Fruit fly (Drosophila melanogaster) whole organism, embryonic: ENCODE data around the gene Top3beta.

Experiments used
- Atf3 ChIP-seq: fragments of 200-800 bp; sonication (Bioruptor generic); optimal IDR thresholded peaks from 3 replicates; lab custom pipeline; 2016; ENCODE audit warnings: missing biosample characterization, missing genetic modification characterization
- Bdp1 ChIP-seq: fragments of 200-800 bp; sonication (Bioruptor generic); optimal IDR thresholded peaks from 3 replicates; lab custom pipeline; 2016; ENCODE audit warnings: missing biosample characterization, missing genetic modification characterization
- CG10366 ChIP-seq: fragments of 200-800 bp; sonication (Bioruptor generic); IDR thresholded peaks from 2 replicates; pipeline ENCODE4 v1.3.6; 2022; ENCODE audit warnings: missing biosample characterization, missing genetic modification characterization
- CG11504 ChIP-seq: fragments of 200-800 bp; sonication (Bioruptor generic); optimal IDR thresholded peaks from 3 replicates; lab custom pipeline; 2019; ENCODE audit warnings: missing biosample characterization, mild to moderate bottlenecking, missing genetic modification characterization, moderate library complexity
- CG12659 ChIP-seq: fragments of 200-800 bp; sonication (Bioruptor generic); optimal IDR thresholded peaks from 3 replicates; lab custom pipeline; 2017; ENCODE audit warnings: mild to moderate bottlenecking, missing biosample characterization, missing genetic modification reagents, missing genetic modification characterization
- CG12744 ChIP-seq: fragments of 200-800 bp; sonication (Bioruptor generic); optimal IDR thresholded peaks from 2 replicates; lab custom pipeline; 2016; ENCODE audit warnings: missing biosample characterization, missing genetic modification characterization
- CG14667 ChIP-seq: fragments of 200-800 bp; sonication (Bioruptor generic); IDR thresholded peaks from 2 replicates; pipeline ENCODE4 v1.3.6; 2022; ENCODE audit warnings: missing biosample characterization, missing genetic modification characterization
- CG15479 ChIP-seq: fragments of 200-800 bp; sonication (Bioruptor generic); optimal IDR thresholded peaks from 3 replicates; lab custom pipeline; 2019; ENCODE audit warnings: missing biosample characterization, mild to moderate bottlenecking, missing genetic modification characterization, moderate library complexity
- CG15601 ChIP-seq: fragments of 200-800 bp; sonication (Bioruptor generic); optimal IDR thresholded peaks from 3 replicates; lab custom pipeline; 2019; ENCODE audit warnings: missing biosample characterization, mild to moderate bottlenecking, missing genetic modification characterization, moderate library complexity
- CG16779 ChIP-seq: fragments of 200-800 bp; sonication (Bioruptor generic); IDR thresholded peaks from 2 replicates; pipeline ENCODE4 v1.3.6; 2022; ENCODE audit warnings: missing biosample characterization, missing genetic modification characterization
- CG2120 ChIP-seq: fragments of 200-800 bp; sonication (Bioruptor generic); optimal IDR thresholded peaks from 3 replicates; lab custom pipeline; 2016; ENCODE audit warnings: missing biosample characterization, missing genetic modification characterization
- CG2202 ChIP-seq: fragments of 200-800 bp; sonication (Bioruptor generic); optimal IDR thresholded peaks from 2 replicates; lab custom pipeline; 2018; ENCODE audit warnings: missing biosample characterization, mild to moderate bottlenecking, missing genetic modification characterization
- CG31365 ChIP-seq: fragments of 200-800 bp; sonication (Bioruptor generic); optimal IDR thresholded peaks from 2 replicates; lab custom pipeline; 2018; ENCODE audit warnings: missing biosample characterization, mild to moderate bottlenecking, missing genetic modification characterization
- CG34422 ChIP-seq: fragments of 200-800 bp; sonication (Bioruptor generic); IDR thresholded peaks from 3 replicates; pipeline ENCODE4 v1.3.6; 2022; ENCODE audit warnings: missing biosample characterization, missing genetic modification characterization
- CG4404 ChIP-seq: fragments of 200-800 bp; sonication (Bioruptor generic); IDR thresholded peaks from 2 replicates; pipeline ENCODE4 v1.3.6; 2022; ENCODE audit warnings: missing biosample characterization, missing genetic modification characterization
- CG4854 ChIP-seq: fragments of 200-800 bp; sonication (Bioruptor generic); optimal IDR thresholded peaks from 2 replicates; lab custom pipeline; 2016; ENCODE audit warnings: missing biosample characterization, missing genetic modification characterization, inconsistent platforms
- CG6854 ChIP-seq: fragments of 200-800 bp; sonication (Bioruptor generic); optimal IDR thresholded peaks from 3 replicates; lab custom pipeline; 2017; ENCODE audit warnings: missing biosample characterization, mild to moderate bottlenecking, missing genetic modification characterization
- CG9609 ChIP-seq: fragments of 200-800 bp; sonication (Bioruptor generic); optimal IDR thresholded peaks from 3 replicates; lab custom pipeline; 2016; ENCODE audit warnings: missing biosample characterization, missing genetic modification characterization
- CG9797 ChIP-seq: fragments of 200-800 bp; sonication (Bioruptor generic); optimal IDR thresholded peaks from 3 replicates; lab custom pipeline; 2018; ENCODE audit warnings: missing biosample characterization, mild to moderate bottlenecking, missing genetic modification characterization
- Dad ChIP-seq: fragments of 200-800 bp; sonication (Bioruptor generic); optimal IDR thresholded peaks from 3 replicates; lab custom pipeline; 2016; ENCODE audit warnings: missing biosample characterization, missing genetic modification characterization
- Fer2 ChIP-seq: fragments of 200-800 bp; sonication (Bioruptor generic); optimal IDR thresholded peaks from 2 replicates; lab custom pipeline; 2018; ENCODE audit warnings: missing biosample characterization, mild to moderate bottlenecking, missing genetic modification characterization, moderate library complexity
- HLH3B ChIP-seq: fragments of 200-800 bp; sonication (Bioruptor generic); IDR thresholded peaks from 2 replicates; pipeline ENCODE4 v1.3.6; 2022; ENCODE audit warnings: missing biosample characterization, missing genetic modification characterization
- HLH4C ChIP-seq: fragments of 200-800 bp; sonication (Bioruptor generic); IDR thresholded peaks from 3 replicates; pipeline ENCODE4 v1.3.6; 2022; ENCODE audit warnings: missing biosample characterization, missing genetic modification characterization; ENCODE audit not compliant: partially characterized antibody
- Hey ChIP-seq: fragments of 200-800 bp; sonication (Bioruptor generic); optimal IDR thresholded peaks from 3 replicates; lab custom pipeline; 2018; ENCODE audit warnings: missing biosample characterization, mild to moderate bottlenecking, missing genetic modification characterization
- Hr78 ChIP-seq, 2 experiments: fragments of 200-800 bp in 1 of 2; fragments of >200 bp in 1 of 2; sonication (Bioruptor generic) in 1 of 2; optimal IDR thresholded peaks; 2 replicates each; lab custom pipeline; 2017 to 2019; ENCODE audit warnings: missing biosample characterization in 2 of 2, missing genetic modification characterization in 2 of 2, mild to moderate bottlenecking in 1 of 2, moderate library complexity in 1 of 2
- Mrtf ChIP-seq: fragments of 200-800 bp; sonication (Bioruptor generic); IDR thresholded peaks from 3 replicates; pipeline ENCODE4 v1.3.6; 2022; ENCODE audit warnings: missing biosample characterization, missing genetic modification characterization
- Oli ChIP-seq: fragments of 200-800 bp; sonication (Bioruptor generic); optimal IDR thresholded peaks from 2 replicates; lab custom pipeline; 2018; ENCODE audit warnings: missing biosample characterization, mild to moderate bottlenecking, missing genetic modification characterization, moderate library complexity
- PHDP ChIP-seq: fragments of 200-800 bp; sonication (Bioruptor generic); optimal IDR thresholded peaks from 3 replicates; lab custom pipeline; 2018; ENCODE audit warnings: missing biosample characterization, mild to moderate bottlenecking, missing genetic modification characterization, moderate library complexity
- Stat92E ChIP-seq, 3 experiments: fragments of >200 bp in 2 of 3; fragments of 200-800 bp in 1 of 3; sonication (Bioruptor generic) in 1 of 3; optimal IDR thresholded peaks; 2 replicates each; lab custom pipeline; 2017 to 2019; ENCODE audit warnings: missing biosample characterization in 3 of 3, missing genetic modification characterization in 3 of 3, mild to moderate bottlenecking in 1 of 3, moderate library complexity in 1 of 3
- ac ChIP-seq: fragments of 200-800 bp; sonication (Bioruptor generic); optimal IDR thresholded peaks from 3 replicates; lab custom pipeline; 2017; ENCODE audit warnings: missing biosample characterization, mild to moderate bottlenecking, missing genetic modification characterization
- bbx ChIP-seq: fragments of 200-800 bp; sonication (Bioruptor generic); IDR thresholded peaks from 2 replicates; pipeline ENCODE4 v1.3.6; 2022; ENCODE audit warnings: missing biosample characterization, missing genetic modification characterization; ENCODE audit not compliant: partially characterized antibody
- cas ChIP-seq: fragments of 200-800 bp; sonication (Bioruptor generic); IDR thresholded peaks from 2 replicates; pipeline ENCODE4 v1.3.6; 2022; ENCODE audit warnings: missing biosample characterization, missing genetic modification characterization
- cg ChIP-seq: fragments of 200-800 bp; sonication (Bioruptor generic); optimal IDR thresholded peaks from 3 replicates; lab custom pipeline; 2019; ENCODE audit warnings: missing biosample characterization, mild to moderate bottlenecking, missing genetic modification characterization, moderate library complexity
- chif ChIP-seq, 2 experiments: fragments of 200-800 bp; sonication (Bioruptor generic); optimal IDR thresholded peaks; 3 replicates each; lab custom pipeline; 2016; ENCODE audit warnings: missing biosample characterization in 2 of 2, missing genetic modification characterization in 2 of 2
- chm ChIP-seq: fragments of 200-800 bp; sonication (Bioruptor generic); IDR thresholded peaks from 2 replicates; pipeline ENCODE4 v1.3.6; 2022; ENCODE audit warnings: missing biosample characterization, missing genetic modification characterization
- cwo ChIP-seq: fragments of 200-800 bp; sonication (Bioruptor generic); optimal IDR thresholded peaks from 3 replicates; lab custom pipeline; 2017; ENCODE audit warnings: missing biosample characterization, missing genetic modification characterization, mild to moderate bottlenecking, moderate library complexity, missing genetic modification reagents
- fd102C ChIP-seq: fragments of 200-800 bp; sonication (Bioruptor generic); optimal IDR thresholded peaks from 2 replicates; lab custom pipeline; 2018; ENCODE audit warnings: missing biosample characterization, mild to moderate bottlenecking, missing genetic modification characterization, moderate library complexity
- lola ChIP-seq, 3 experiments: fragments of >200 bp in 2 of 3; fragments of 200-800 bp in 1 of 3; sonication (Bioruptor generic) in 1 of 3; optimal IDR thresholded peaks; 2 replicates each; lab custom pipeline; 2017 to 2019; ENCODE audit warnings: missing biosample characterization in 3 of 3, missing genetic modification characterization in 3 of 3, mild to moderate bottlenecking in 1 of 3, moderate library complexity in 1 of 3
- maf-S ChIP-seq: fragments of 200-800 bp; sonication (Bioruptor generic); optimal IDR thresholded peaks from 2 replicates; lab custom pipeline; 2016; ENCODE audit warnings: missing biosample characterization, missing genetic modification characterization
- mld ChIP-seq: fragments of 200-800 bp; sonication (Bioruptor generic); IDR thresholded peaks from 3 replicates; pipeline ENCODE4 v1.3.6; 2022; ENCODE audit warnings: missing biosample characterization, missing genetic modification characterization; ENCODE audit not compliant: partially characterized antibody
- nmo ChIP-seq: fragments of 200-800 bp; sonication (Bioruptor generic); optimal IDR thresholded peaks from 2 replicates; lab custom pipeline; 2018; ENCODE audit warnings: missing biosample characterization, mild to moderate bottlenecking, missing genetic modification characterization, moderate library complexity
- otp ChIP-seq: fragments of 200-800 bp; sonication (Bioruptor generic); IDR thresholded peaks from 3 replicates; pipeline ENCODE4, ENCODE4 v1.3.6; 2022; ENCODE audit warnings: missing biosample characterization, missing genetic modification characterization
- prd ChIP-seq, 3 experiments: fragments of >200 bp in 2 of 3; fragments of 200-800 bp in 1 of 3; sonication (Bioruptor generic) in 1 of 3; optimal IDR thresholded peaks in 2 of 3; IDR thresholded peaks in 1 of 3; 2 replicates in 2 of 3; 3 replicates in 1 of 3; pipeline versions ENCODE4 v1.3.6 to Lab custom; 2017 to 2022; ENCODE audit warnings: missing biosample characterization in 1 of 3, missing genetic modification characterization in 1 of 3
- sisA ChIP-seq: fragments of 200-800 bp; sonication (Bioruptor generic); IDR thresholded peaks from 2 replicates; pipeline ENCODE4 v1.3.6; 2022; ENCODE audit warnings: missing biosample characterization, missing genetic modification characterization
- trh ChIP-seq: fragments of 200-800 bp; sonication (Bioruptor generic); optimal IDR thresholded peaks from 2 replicates; lab custom pipeline; 2016; ENCODE audit warnings: missing biosample characterization, missing genetic modification characterization
- tup ChIP-seq: fragments of 200-800 bp; sonication (Bioruptor generic); optimal IDR thresholded peaks from 2 replicates; lab custom pipeline; 2016; ENCODE audit warnings: missing biosample characterization, mild to moderate bottlenecking, missing genetic modification characterization, moderate library complexity
- unpg ChIP-seq: fragments of 200-800 bp; sonication (Bioruptor generic); optimal IDR thresholded peaks from 3 replicates; lab custom pipeline; 2018; ENCODE audit warnings: missing biosample characterization, mild to moderate bottlenecking, missing genetic modification characterization, moderate library complexity
- wor ChIP-seq: fragments of 200-800 bp; sonication (Bioruptor generic); IDR thresholded peaks from 2 replicates; pipeline ENCODE4 v1.3.6; 2022; ENCODE audit warnings: missing biosample characterization, missing genetic modification characterization

Gene Top3beta

dm6 chrX:6330369-6330949 is 42.7 kb upstream of the Top3beta start, which contains the start of gene CG42240 (continued):
- TF ChIP-seq CG14667: peak; percentile 67; the same call in 1 of the 2 replicates
- peak; percentile 85 for TF ChIP-seq unpg
- TF ChIP-seq Dad (GFP tag; lab: Kevin White, UChicago): peak; percentile 65
- peak; percentile 77 for TF ChIP-seq maf-S
- peak in 1 of 3 experiments; percentile 69 for TF ChIP-seq Stat92E (GFP tag; optimal IDR thresholded peaks at IDR 0.05; lab: Kevin White, UChicago)
- TF ChIP-seq cwo (GFP tag; lab: Kevin White, UChicago): peak; percentile 87
- TF ChIP-seq prd (optimal IDR thresholded peaks at IDR 0.05; lab: Kevin White, UChicago): no peak
- peak; percentile 79 for TF ChIP-seq prd (GFP tag; IDR thresholded peaks at IDR 0.05; lab: Robert Waterston, UW)
- peak; percentile 57 for TF ChIP-seq CG9609 (GFP tag; lab: Kevin White, UChicago)
- TF ChIP-seq bbx: no peak
- peak; percentile 71 for TF ChIP-seq CG10366 (GFP tag; lab: Robert Waterston, UW)
- TF ChIP-seq sisA: peak; percentile 79
- peak; percentile 79 for TF ChIP-seq CG4854 (GFP tag; lab: Kevin White, UChicago)
- TF ChIP-seq lola (GFP tag; optimal IDR thresholded peaks at IDR 0.05; lab: Kevin White, UChicago): peak in 1 of 3 experiments; percentile 91
- TF ChIP-seq HLH4C: no peak
- peak; percentile 95 for TF ChIP-seq Oli (tag; lab: Kevin White, UChicago)
- TF ChIP-seq mld (GFP tag; lab: Robert Waterston, UW): no peak
- peak; percentile 61 for TF ChIP-seq trh (GFP tag; lab: Kevin White, UChicago)
- TF ChIP-seq CG12659 (GFP tag; lab: Kevin White, UChicago): peak; percentile 96
- no peak for TF ChIP-seq cas (GFP tag; lab: Robert Waterston, UW)
- peak; percentile 45 for TF ChIP-seq ac
- peak; percentile 80 to 87 for TF ChIP-seq chif (GFP tag; optimal IDR thresholded peaks at IDR 0.05; lab: Kevin White, UChicago)
- TF ChIP-seq nmo (GFP tag; lab: Kevin White, UChicago): peak; percentile 96
- peak; percentile 83 for TF ChIP-seq HLH3B (GFP tag; lab: Robert Waterston, UW)
- peak; percentile 94 for TF ChIP-seq CG11504 (tag; lab: Kevin White, UChicago)
- TF ChIP-seq CG2202: peak; percentile 79
- peak; percentile 46 for TF ChIP-seq fd102C (GFP tag; lab: Kevin White, UChicago)
- TF ChIP-seq CG16779 (GFP tag; lab: Robert Waterston, UW): no peak
- peak; percentile 25 for TF ChIP-seq Hey (tag; lab: Kevin White, UChicago)
- TF ChIP-seq wor (GFP tag; lab: Robert Waterston, UW): peak; percentile 80
- peak; percentile 66; the same call in 2 of the 3 replicates for TF ChIP-seq CG34422
- TF ChIP-seq CG2120 (GFP tag; lab: Kevin White, UChicago): peak; percentile 88
- TF ChIP-seq PHDP (tag; lab: Kevin White, UChicago): peak; percentile 91
- TF ChIP-seq Fer2: peak; percentile 77
- TF ChIP-seq CG9797: peak; percentile 24
- peak; percentile 58 for TF ChIP-seq tup (GFP tag; lab: Kevin White, UChicago)
- no peak; the same call in 2 of the 3 replicates for TF ChIP-seq otp (GFP tag; lab: Robert Waterston, UW)
- TF ChIP-seq Hr78 (GFP tag; optimal IDR thresholded peaks at IDR 0.05; lab: Kevin White, UChicago): peak in 1 of 2 experiments; percentile 88
- TF ChIP-seq Mrtf (GFP tag; lab: Robert Waterston, UW): no peak; the same call in 2 of the 3 replicates
- TF ChIP-seq CG12744 (GFP tag; lab: Kevin White, UChicago): no peak
- TF ChIP-seq CG4404 (GFP tag; lab: Robert Waterston, UW): peak; percentile 61
- TF ChIP-seq Atf3 (GFP tag; lab: Kevin White, UChicago): peak; percentile 67
- peak; percentile 39 for TF ChIP-seq Bdp1 (GFP tag; lab: Kevin White, UChicago)
- peak; percentile 22 for TF ChIP-seq cg (GFP tag; lab: Kevin White, UChicago)
- TF ChIP-seq CG15601 (tag; lab: Kevin White, UChicago): peak; percentile 92
- TF ChIP-seq CG15479 (GFP tag; lab: Kevin White, UChicago): no peak
- 0 out of 2 replicates have a peak, but pooled peaks have one; percentile 24 for TF ChIP-seq chm (GFP tag; lab: Robert Waterston, UW)
- peak; percentile 45 for TF ChIP-seq CG31365 (tag; lab: Kevin White, UChicago)
- peak; percentile 91 for TF ChIP-seq CG6854 (GFP tag; lab: Kevin White, UChicago)
